Worm (Caenorhabditis elegans): ENCODE measurements around the gene pzf-1.

The pzf-1 gene

ce11 chrV:15928325-15928724 is at the start of gene pzf-1:
Gene pzf-1, minus strand, starts transcription at chrV:15928425.
- TF ChIP-seq let-526 (GFP tag; IDR thresholded peaks at IDR 0.05) = no peak
- no peak for TF ChIP-seq nhr-80 (tag; optimal IDR thresholded peaks at IDR 0.05)
- TF ChIP-seq sdz-38 (tag; optimal IDR thresholded peaks at IDR 0.05) = no peak
- no peak for TF ChIP-seq lin-54 (GFP tag; optimal IDR thresholded peaks at IDR 0.05)
- no peak for TF ChIP-seq F49E8.2 (tag; optimal IDR thresholded peaks at IDR 0.05; ENCODE audit: insufficient read depth)
- TF ChIP-seq snpc-1.3 (tag; optimal IDR thresholded peaks at IDR 0.05; ENCODE audit: insufficient read depth) = no peak
- TF ChIP-seq akir-1 (GFP tag; optimal IDR thresholded peaks at IDR 0.05) = no peak
- no peak for TF ChIP-seq mcd-1 (GFP tag; IDR thresholded peaks at IDR 0.05)
- no peak for TF ChIP-seq T26A5.8 (tag; optimal IDR thresholded peaks at IDR 0.05)

- TF ChIP-seq T07F8.4 (tag; optimal IDR thresholded peaks at IDR 0.05) (no peak), egl-44 (GFP tag; IDR thresholded peaks at IDR 0.05) (no peak)
Observed at ce11 chrV:15975845-15976244, 47.6 kb upstream of the pzf-1 start, which contains the start of gene clec-232. Gene clec-232, plus strand, starts transcription at chrV:15976145.

DNA sequence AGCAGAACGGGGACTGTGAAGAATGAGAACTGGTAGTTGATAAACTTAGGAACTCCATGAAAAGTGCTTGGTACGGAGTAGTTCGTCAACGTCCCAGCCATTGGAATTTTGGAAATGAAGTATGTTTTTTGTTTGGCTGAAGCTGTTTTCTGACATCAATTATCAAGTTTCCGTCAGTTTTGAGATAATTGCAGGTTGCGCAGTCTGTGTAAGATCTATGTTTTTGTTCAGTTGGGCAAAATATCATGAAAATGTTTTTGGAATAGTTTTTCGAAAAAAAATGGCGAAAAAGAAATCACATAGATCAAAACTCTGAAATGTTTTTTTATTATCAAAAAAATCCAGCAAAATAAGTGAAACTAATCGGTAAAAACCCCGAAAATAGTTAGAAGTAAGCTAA is 46.6 kb upstream of the pzf-1 start, which contains the start of gene sru-22:
TSS of gene sru-22 (minus strand) at position 101 of the 400 bp plus-strand sequence.
- TF ChIP-seq rcor-1 (GFP tag; IDR thresholded peaks at IDR 0.05) (no peak), nhr-179 (tag; optimal IDR thresholded peaks at IDR 0.05) (no peak), lin-26 (GFP tag; IDR thresholded peaks at IDR 0.05) (no peak), K11D2.4 (GFP tag; IDR thresholded peaks at IDR 0.05) (no peak), D2030.7 (GFP tag; IDR thresholded peaks at IDR 0.05) (no peak), attf-5 (GFP tag; optimal IDR thresholded peaks at IDR 0.05) (no peak), pha-4 (tag; optimal IDR thresholded peaks at IDR 0.05) (no peak), snpc-1.3 (tag; optimal IDR thresholded peaks at IDR 0.05; ENCODE audit: insufficient read depth) (no peak)

ce11 chrV:15972484-15972883 is 44.3 kb upstream of the pzf-1 start, which contains the start of gene sru-23:
Gene sru-23, minus strand, starts transcription at chrV:15972584.
- TF ChIP-seq F57A8.1 (GFP tag; optimal IDR thresholded peaks at IDR 0.05) (no peak), lag-1 (GFP tag; IDR thresholded peaks at IDR 0.05) (no peak), egrh-3 (GFP tag; IDR thresholded peaks at IDR 0.05) (no peak), attf-5 (GFP tag; optimal IDR thresholded peaks at IDR 0.05) (no peak), nfyb-1 (GFP tag; IDR thresholded peaks at IDR 0.05) (no peak), rcor-1 (GFP tag; IDR thresholded peaks at IDR 0.05) (no peak), ceh-91 (GFP tag; IDR thresholded peaks at IDR 0.05) (no peak), snpc-1.1 (tag; optimal IDR thresholded peaks at IDR 0.05; ENCODE audit: insufficient read depth) (no peak), dox-1 (GFP tag; IDR thresholded peaks at IDR 0.05) (no peak), nhr-80 (tag; optimal IDR thresholded peaks at IDR 0.05) (no peak), xnd-1 (tag; optimal IDR thresholded peaks at IDR 0.05) (no peak), D2030.7 (GFP tag; IDR thresholded peaks at IDR 0.05) (no peak), rec-8 (tag; optimal IDR thresholded peaks at IDR 0.05) (no peak)

DNA sequence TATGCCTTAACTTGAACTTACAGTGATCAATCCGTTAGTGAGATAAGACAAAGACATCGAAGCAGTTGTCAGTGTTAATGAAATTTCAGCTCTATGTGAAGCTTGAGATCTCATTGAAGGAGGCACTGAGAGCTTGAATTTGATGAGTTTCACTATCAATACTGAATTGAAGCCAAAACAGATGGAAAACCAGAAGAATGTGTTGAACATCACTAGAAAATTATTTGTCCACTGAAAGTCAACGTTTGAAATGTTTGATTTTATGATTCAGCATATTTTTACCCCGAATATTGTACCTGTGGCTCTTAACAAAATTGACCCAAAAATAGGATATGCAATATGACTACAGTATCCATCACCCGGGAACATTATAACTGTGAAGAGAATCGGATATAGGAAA is 42.6 kb upstream of the pzf-1 start:
- no peak for TF ChIP-seq nhr-90 (tag; optimal IDR thresholded peaks at IDR 0.05)
- no peak for TF ChIP-seq egrh-3 (GFP tag; IDR thresholded peaks at IDR 0.05)
- no peak for TF ChIP-seq dpff-1 (tag; optimal IDR thresholded peaks at IDR 0.05)
- TF ChIP-seq madf-6 (GFP tag; IDR thresholded peaks at IDR 0.05) = no peak
- no peak for TF ChIP-seq snpc-1.1 (tag; optimal IDR thresholded peaks at IDR 0.05; ENCODE audit: insufficient read depth)
- TF ChIP-seq ztf-22 (GFP tag; optimal IDR thresholded peaks at IDR 0.05) = no peak

Data from whole organism, young adult.